Fruit fly (Drosophila melanogaster) whole organism, prepupa: ENCODE measurements around the gene CG5664.

Experiments
- Blimp-1 ChIP-seq: fragments of 200-800 bp; sonication (Bioruptor generic); optimal IDR thresholded peaks from 3 replicates; lab custom pipeline; 2017; ENCODE audit warnings: missing biosample characterization, missing genetic modification characterization, mild to moderate bottlenecking, moderate library complexity, missing genetic modification reagents
- CG10631 ChIP-seq: fragments of 200-800 bp; sonication (Bioruptor generic); optimal IDR thresholded peaks from 2 replicates; lab custom pipeline; 2016; ENCODE audit warnings: missing biosample characterization, missing genetic modification characterization
- CG10669 ChIP-seq: fragments of 200-800 bp; sonication (Bioruptor generic); optimal IDR thresholded peaks from 3 replicates; lab custom pipeline; 2018; ENCODE audit warnings: missing biosample characterization, mild to moderate bottlenecking, missing genetic modification characterization, moderate library complexity
- CG11294 ChIP-seq: fragments of 200-800 bp; sonication (Bioruptor generic); IDR thresholded peaks from 2 replicates; pipeline ENCODE4 v1.3.6; 2022; ENCODE audit warnings: missing biosample characterization, missing genetic modification characterization
- CG11762 ChIP-seq: fragments of 200-800 bp; sonication (Bioruptor generic); optimal IDR thresholded peaks from 3 replicates; lab custom pipeline; 2016; ENCODE audit warnings: missing biosample characterization, missing genetic modification characterization; ENCODE audit not compliant: insufficient read depth
- CG11902 ChIP-seq: fragments of 200-800 bp; sonication (Bioruptor generic); optimal IDR thresholded peaks from 3 replicates; lab custom pipeline; 2016; ENCODE audit warnings: missing biosample characterization, missing genetic modification characterization
- CG15336 ChIP-seq: fragments of 200-800 bp; sonication (Bioruptor generic); IDR thresholded peaks from 2 replicates; pipeline ENCODE4 v1.3.6; 2022; ENCODE audit warnings: missing biosample characterization, missing genetic modification characterization
- CG3032 ChIP-seq: fragments of 200-800 bp; optimal IDR thresholded peaks from 2 replicates; lab custom pipeline; 2019; ENCODE audit warnings: missing biosample characterization, mild to moderate bottlenecking, missing genetic modification characterization, moderate library complexity
- CG31627 ChIP-seq: fragments of 200-800 bp; sonication (Bioruptor generic); optimal IDR thresholded peaks from 3 replicates; lab custom pipeline; 2016; ENCODE audit warnings: missing biosample characterization, missing genetic modification characterization
- CG32006 ChIP-seq: fragments of 200-800 bp; sonication (Bioruptor generic); optimal IDR thresholded peaks from 3 replicates; lab custom pipeline; 2017; ENCODE audit warnings: missing biosample characterization, mild to moderate bottlenecking, missing genetic modification characterization
- CG34406 ChIP-seq: fragments of 200-800 bp; sonication (Bioruptor generic); optimal IDR thresholded peaks from 3 replicates; lab custom pipeline; 2016; ENCODE audit warnings: missing biosample characterization, missing genetic modification characterization
- CG3919 ChIP-seq: fragments of 200-800 bp; sonication (Bioruptor generic); optimal IDR thresholded peaks from 3 replicates; lab custom pipeline; 2016; ENCODE audit warnings: missing biosample characterization, missing genetic modification characterization
- CG4318 ChIP-seq: fragments of 200-800 bp; sonication (Bioruptor generic); optimal IDR thresholded peaks from 3 replicates; lab custom pipeline; 2017; ENCODE audit warnings: missing biosample characterization, mild to moderate bottlenecking, missing genetic modification characterization
- CG6276 ChIP-seq: fragments of 200-800 bp; sonication (Bioruptor generic); optimal IDR thresholded peaks from 2 replicates; lab custom pipeline; 2017; ENCODE audit warnings: missing biosample characterization, mild to moderate bottlenecking, missing genetic modification characterization
- CG6808 ChIP-seq: fragments of 200-800 bp; sonication (Bioruptor generic); optimal IDR thresholded peaks from 3 replicates; lab custom pipeline; 2017; ENCODE audit warnings: missing biosample characterization, missing genetic modification characterization, mild to moderate bottlenecking, moderate library complexity, missing genetic modification reagents
- CG7368 ChIP-seq: fragments of 200-800 bp; sonication (Bioruptor generic); optimal IDR thresholded peaks from 3 replicates; lab custom pipeline; 2016; ENCODE audit warnings: missing biosample characterization, missing genetic modification characterization
- CG8119 ChIP-seq: fragments of 200-800 bp; sonication (Bioruptor generic); IDR thresholded peaks from 3 replicates; pipeline ENCODE4 v1.3.6; 2022; ENCODE audit warnings: missing biosample characterization, missing genetic modification characterization
- CG8632 ChIP-seq: fragments of 200-800 bp; sonication (Bioruptor generic); optimal IDR thresholded peaks from 3 replicates; lab custom pipeline; 2016; ENCODE audit warnings: missing biosample characterization, missing genetic modification characterization
- CG9139 ChIP-seq: fragments of 200-800 bp; sonication (Bioruptor generic); optimal IDR thresholded peaks from 3 replicates; lab custom pipeline; 2017; ENCODE audit warnings: missing biosample characterization, mild to moderate bottlenecking, missing genetic modification characterization
- Eip78C ChIP-seq: fragments of 200-800 bp; sonication (Bioruptor generic); peaks from one replicate; lab custom pipeline; 2016; ENCODE audit warnings: missing biosample characterization, missing genetic modification characterization
- Eip93F ChIP-seq: fragments of 200-800 bp; sonication (Bioruptor generic); optimal IDR thresholded peaks from 2 replicates; lab custom pipeline; 2016; ENCODE audit warnings: missing biosample characterization, mild to moderate bottlenecking, missing genetic modification characterization
- Ets96B ChIP-seq: fragments of 200-800 bp; optimal IDR thresholded peaks from 2 replicates; lab custom pipeline; 2019; ENCODE audit warnings: missing biosample characterization, mild to moderate bottlenecking, missing genetic modification characterization, moderate library complexity
- Gug ChIP-seq: fragments of 200-800 bp; sonication (Bioruptor generic); IDR thresholded peaks from 2 replicates; pipeline ENCODE4 v1.3.6; 2022; ENCODE audit warnings: missing biosample characterization, missing genetic modification characterization
- Hr4 ChIP-seq: fragments of 200-800 bp; sonication (Bioruptor generic); optimal IDR thresholded peaks from 3 replicates; lab custom pipeline; 2016; ENCODE audit warnings: missing biosample characterization, missing genetic modification characterization
- Met ChIP-seq: fragments of 200-800 bp; sonication (Bioruptor generic); optimal IDR thresholded peaks from 3 replicates; lab custom pipeline; 2016; ENCODE audit warnings: missing biosample characterization, missing genetic modification characterization
- Smox ChIP-seq: fragments of 200-800 bp; sonication (Bioruptor generic); optimal IDR thresholded peaks from 3 replicates; lab custom pipeline; 2016; ENCODE audit warnings: missing biosample characterization, missing genetic modification characterization
- Sox102F ChIP-seq: fragments of 200-800 bp; sonication (Bioruptor generic); optimal IDR thresholded peaks from 2 replicates; lab custom pipeline; 2016; ENCODE audit warnings: missing biosample characterization, mild to moderate bottlenecking, missing genetic modification characterization
- Sox14 ChIP-seq: fragments of 200-800 bp; sonication (Bioruptor generic); optimal IDR thresholded peaks from 3 replicates; lab custom pipeline; 2016; ENCODE audit warnings: missing biosample characterization, missing genetic modification characterization
- achi ChIP-seq: fragments of 200-800 bp; sonication (Bioruptor generic); optimal IDR thresholded peaks from 3 replicates; lab custom pipeline; 2016; ENCODE audit warnings: missing biosample characterization, missing genetic modification characterization
- acj6 ChIP-seq: fragments of 200-800 bp; sonication (Bioruptor generic); optimal IDR thresholded peaks from 3 replicates; lab custom pipeline; 2016; ENCODE audit warnings: missing biosample characterization, missing genetic modification characterization
- dac ChIP-seq: fragments of 200-800 bp; sonication (Bioruptor generic); optimal IDR thresholded peaks from 2 replicates; lab custom pipeline; 2017; ENCODE audit warnings: missing biosample characterization, mild to moderate bottlenecking, missing genetic modification characterization
- eg ChIP-seq: fragments of 200-800 bp; sonication (Bioruptor generic); IDR thresholded peaks from 3 replicates; pipeline ENCODE4 v1.3.6; 2022; ENCODE audit warnings: missing biosample characterization, missing genetic modification characterization
- esn ChIP-seq: fragments of 200-800 bp; sonication (Bioruptor generic); optimal IDR thresholded peaks from 2 replicates; lab custom pipeline; 2016; ENCODE audit warnings: missing biosample characterization, mild to moderate bottlenecking, missing genetic modification characterization, moderate library complexity
- fkh ChIP-seq: fragments of 200-800 bp; sonication (Bioruptor generic); optimal IDR thresholded peaks from 3 replicates; lab custom pipeline; 2017; ENCODE audit warnings: missing biosample characterization, mild to moderate bottlenecking, missing genetic modification characterization, moderate library complexity
- lz ChIP-seq: fragments of 200-800 bp; sonication (Bioruptor generic); optimal IDR thresholded peaks from 3 replicates; lab custom pipeline; 2016; ENCODE audit warnings: missing biosample characterization, missing genetic modification characterization
- net ChIP-seq: fragments of 200-800 bp; sonication (Bioruptor generic); optimal IDR thresholded peaks from 3 replicates; lab custom pipeline; 2016; ENCODE audit warnings: missing biosample characterization, missing genetic modification characterization
- pdm3 ChIP-seq: fragments of 200-800 bp; sonication (Bioruptor generic); optimal IDR thresholded peaks from 3 replicates; lab custom pipeline; 2016; ENCODE audit warnings: missing biosample characterization, missing genetic modification characterization
- ss ChIP-seq, 2 experiments: fragments of 200-800 bp; sonication (Bioruptor generic); optimal IDR thresholded peaks; 2 replicates in 1 of 2; 3 replicates in 1 of 2; lab custom pipeline; 2017 to 2018; ENCODE audit warnings: mild to moderate bottlenecking in 2 of 2, missing biosample characterization in 2 of 2, missing genetic modification characterization in 2 of 2, moderate library complexity in 1 of 2
- svp ChIP-seq: fragments of 200-800 bp; sonication (Bioruptor generic); peaks from one replicate; lab custom pipeline; 2016; ENCODE audit warnings: missing biosample characterization, missing genetic modification characterization

CG5664 gene

dm6 chr3L:21417884-21418536 lies 23.2 kb downstream of the CG5664 start (continued):
- TF ChIP-seq CG6808 (GFP tag; lab: Kevin White, UChicago) (peak; percentile 76), Sox14 (no peak), esn (GFP tag; lab: Kevin White, UChicago) (no peak), dac (GFP tag; lab: Kevin White, UChicago) (peak; percentile 33), CG11762 (GFP tag; lab: Kevin White, UChicago) (peak; percentile 72), CG3919 (GFP tag; lab: Kevin White, UChicago) (peak; percentile 86), Hr4 (peak; percentile 70), Sox102F (GFP tag; lab: Kevin White, UChicago) (peak; percentile 55), Met (no peak), CG8632 (GFP tag; lab: Kevin White, UChicago) (peak; percentile 77), Eip78C (peak; percentile 92), CG31627 (GFP tag; lab: Kevin White, UChicago) (peak; percentile 36), CG8119 (GFP tag; lab: Robert Waterston, UW) (peak; percentile 76), Ets96B (tag; lab: Kevin White, UChicago) (peak; percentile 74), net (GFP tag; lab: Kevin White, UChicago) (peak; percentile 83), Smox (GFP tag; lab: Kevin White, UChicago) (peak; percentile 69), Gug (GFP tag; lab: Robert Waterston, UW) (peak; percentile 48; the same call in 1 of the 2 replicates), pdm3 (GFP tag; lab: Kevin White, UChicago) (peak; percentile 73), Eip93F (GFP tag; lab: Kevin White, UChicago) (no peak), CG34406 (GFP tag; lab: Kevin White, UChicago) (peak; percentile 80), fkh (GFP tag; lab: Kevin White, UChicago) (peak; percentile 13), CG10631 (GFP tag; lab: Kevin White, UChicago) (peak; percentile 73), CG7368 (GFP tag; lab: Kevin White, UChicago) (peak; percentile 58), acj6 (GFP tag; lab: Kevin White, UChicago) (peak; percentile 73), achi (peak; percentile 72), eg (GFP tag; lab: Robert Waterston, UW) (0 out of 3 replicates have a peak, but pooled peaks have one; percentile 30), CG11294 (no peak; the same call in 1 of the 2 replicates), CG11902 (peak; percentile 45), CG10669 (GFP tag; lab: Kevin White, UChicago) (peak; percentile 72), CG15336 (GFP tag; lab: Robert Waterston, UW) (peak; percentile 70), svp (peak; percentile 81), CG6276 (peak; percentile 76), ss (GFP tag; optimal IDR thresholded peaks at IDR 0.05; lab: Kevin White, UChicago) (peak; percentile 64 to 79), lz (GFP tag; lab: Kevin White, UChicago) (peak; percentile 51), Blimp-1 (GFP tag; lab: Kevin White, UChicago) (no peak), CG9139 (GFP tag; lab: Kevin White, UChicago) (peak; percentile 56)

DNA sequence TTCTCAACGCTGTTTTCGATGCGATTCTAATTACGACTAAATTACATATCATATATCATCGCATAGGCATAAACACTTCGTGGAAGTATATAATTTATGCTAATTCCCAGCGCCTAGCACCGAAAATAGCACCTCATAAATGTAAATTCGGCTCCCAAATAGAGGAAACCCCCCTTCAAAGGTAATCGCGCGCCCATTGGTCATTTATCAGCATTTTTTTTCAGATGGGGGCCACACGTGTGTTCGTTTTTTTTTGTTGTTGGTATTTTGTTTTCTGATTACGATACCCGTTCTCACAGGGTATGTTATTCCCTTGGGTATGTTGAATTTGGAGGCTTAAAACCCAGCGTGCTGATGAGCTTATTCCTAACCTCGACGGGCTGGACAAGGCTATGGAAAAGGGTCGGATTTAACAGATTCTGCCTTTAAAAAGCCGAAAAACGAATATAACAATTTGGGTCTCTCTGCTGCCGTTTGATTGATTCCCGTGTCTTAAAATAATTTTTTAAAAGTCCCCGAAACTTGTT lies 24.2 kb downstream of the CG5664 start:
- TF ChIP-seq achi (no peak), CG4318 (no peak), CG6276 (no peak), CG15336 (GFP tag; lab: Robert Waterston, UW) (no peak), Gug (GFP tag; lab: Robert Waterston, UW) (no peak), CG11294 (no peak), CG32006 (GFP tag; lab: Kevin White, UChicago) (no peak), Met (no peak), CG3032 (tag; lab: Kevin White, UChicago) (no peak), CG31627 (GFP tag; lab: Kevin White, UChicago) (no peak)
